Worm (Caenorhabditis elegans) whole organism, mixed stage, embryonic: ENCODE data around the gene flor-1.
A peak's percentile ranks its signal among the peaks of the same experiment; 100 is the strongest.

Experiments used
- M03D4.4 ChIP-seq: sonication (generic microtip); optimal IDR thresholded peaks from 2 replicates; lab custom pipeline; 2017; ENCODE audit warnings: mild to moderate bottlenecking, missing genetic modification characterization, missing compliant biosample characterization
- bed-3 ChIP-seq: fragments of 200-800 bp; sonication (Bioruptor generic); optimal IDR thresholded peaks from 3 replicates; lab custom pipeline; 2018; ENCODE audit warnings: mild to moderate bottlenecking, missing genetic modification characterization, moderate library complexity, missing compliant biosample characterization
- blmp-1 ChIP-seq: fragments of 150-350 bp; optimal IDR thresholded peaks from 2 replicates; lab custom pipeline; 2014; ENCODE audit warnings: missing biosample characterization, missing genetic modification characterization
- ceh-39 ChIP-seq: fragments of 150-350 bp; optimal IDR thresholded peaks from 2 replicates; lab custom pipeline; 2014; ENCODE audit warnings: missing biosample characterization, missing genetic modification characterization
- ceh-43 ChIP-seq: fragments of 200-800 bp; sonication (Bioruptor generic); optimal IDR thresholded peaks from 2 replicates; lab custom pipeline; 2018; ENCODE audit warnings: mild to moderate bottlenecking, missing genetic modification characterization, moderate library complexity, missing compliant biosample characterization
- ceh-83 ChIP-seq: fragments of 200-800 bp; sonication (Bioruptor generic); optimal IDR thresholded peaks from 2 replicates; lab custom pipeline; 2018; ENCODE audit warnings: mild to moderate bottlenecking, missing genetic modification characterization, missing compliant biosample characterization
- ces-1 ChIP-seq: fragments of 150-350 bp; optimal IDR thresholded peaks from 2 replicates; lab custom pipeline; 2014; ENCODE audit warnings: missing biosample characterization, missing genetic modification reagents, missing genetic modification characterization
- cnd-1 ChIP-seq: fragments of 200-800 bp; sonication (Bioruptor generic); optimal IDR thresholded peaks from 2 replicates; lab custom pipeline; 2018; ENCODE audit warnings: mild to moderate bottlenecking, missing genetic modification characterization, missing compliant biosample characterization
- drap-1 ChIP-seq: fragments of 200-800 bp; sonication (Bioruptor generic); optimal IDR thresholded peaks from 3 replicates; lab custom pipeline; 2018; ENCODE audit warnings: mild to moderate bottlenecking, missing genetic modification characterization, missing compliant biosample characterization
- elt-1 ChIP-seq: sonication (generic microtip); optimal IDR thresholded peaks from 2 replicates; lab custom pipeline; 2017; ENCODE audit warnings: missing genetic modification characterization, mild to moderate bottlenecking, missing compliant biosample characterization, antibody characterized with exemption, moderate library complexity, borderline replicate concordance; ENCODE audit not compliant: insufficient read depth
- elt-3 ChIP-seq: fragments of 150-350 bp; optimal IDR thresholded peaks from 2 replicates; lab custom pipeline; 2014; ENCODE audit warnings: missing biosample characterization, missing genetic modification characterization
- ham-2 ChIP-seq: fragments of 200-800 bp; sonication (Bioruptor generic); optimal IDR thresholded peaks from 2 replicates; lab custom pipeline; 2018; ENCODE audit warnings: mild to moderate bottlenecking, missing genetic modification characterization, missing compliant biosample characterization
- hlh-1 ChIP-seq: fragments of 150-350 bp; optimal IDR thresholded peaks from 2 replicates; lab custom pipeline; 2014; ENCODE audit warnings: missing biosample characterization, missing genetic modification reagents, missing genetic modification characterization
- lin-13 ChIP-seq: fragments of 150-350 bp; optimal IDR thresholded peaks from 2 replicates; lab custom pipeline; 2014; ENCODE audit warnings: missing biosample characterization, missing genetic modification characterization
- lsy-2 ChIP-seq: fragments of 150-350 bp; optimal IDR thresholded peaks from 2 replicates; lab custom pipeline; 2014; ENCODE audit warnings: missing biosample characterization, missing genetic modification characterization
- mab-5 ChIP-seq: fragments of 150-350 bp; optimal IDR thresholded peaks from 2 replicates; lab custom pipeline; 2014; ENCODE audit warnings: missing biosample characterization, missing genetic modification characterization
- mep-1 ChIP-seq: fragments of 150-350 bp; optimal IDR thresholded peaks from 2 replicates; lab custom pipeline; 2017; ENCODE audit warnings: missing biosample characterization, missing genetic modification reagents, missing genetic modification characterization, inconsistent platforms
- mls-2 ChIP-seq: sonication (generic microtip); optimal IDR thresholded peaks from 2 replicates; lab custom pipeline; 2016; ENCODE audit warnings: mild to moderate bottlenecking, missing genetic modification characterization, moderate library complexity, missing compliant biosample characterization
- nhr-2 ChIP-seq: fragments of 150-350 bp; optimal IDR thresholded peaks from 2 replicates; lab custom pipeline; 2014; ENCODE audit warnings: missing biosample characterization, missing genetic modification characterization
- nhr-237 ChIP-seq: fragments of 150-350 bp; optimal IDR thresholded peaks from 2 replicates; lab custom pipeline; 2014; ENCODE audit warnings: missing biosample characterization, missing genetic modification characterization
- nhr-28 ChIP-seq: fragments of 150-350 bp; optimal IDR thresholded peaks from 2 replicates; lab custom pipeline; 2014; ENCODE audit warnings: missing biosample characterization, missing genetic modification characterization
- pha-4 ChIP-seq: fragments of 150-350 bp; optimal IDR thresholded peaks from 2 replicates; lab custom pipeline; 2018; ENCODE audit warnings: missing biosample characterization, missing genetic modification reagents, missing genetic modification characterization
- sptf-1 ChIP-seq: sonication (generic microtip); optimal IDR thresholded peaks from 2 replicates; lab custom pipeline; 2017; ENCODE audit warnings: mild to moderate bottlenecking, missing genetic modification characterization, moderate library complexity, missing compliant biosample characterization
- tbx-8 ChIP-seq: fragments of 200-800 bp; sonication (Bioruptor generic); optimal IDR thresholded peaks from 2 replicates; lab custom pipeline; 2018; ENCODE audit warnings: mild to moderate bottlenecking, missing genetic modification characterization, moderate library complexity, missing compliant biosample characterization
- unc-120 ChIP-seq: sonication (generic microtip); optimal IDR thresholded peaks from 2 replicates; lab custom pipeline; 2017; ENCODE audit warnings: missing genetic modification characterization, missing compliant biosample characterization; ENCODE audit not compliant: poor library complexity, severe bottlenecking
- unc-39 ChIP-seq: fragments of 150-350 bp; optimal IDR thresholded peaks from 2 replicates; lab custom pipeline; 2014; ENCODE audit warnings: missing biosample characterization, missing genetic modification characterization
- unc-62 ChIP-seq: fragments of 150-350 bp; optimal IDR thresholded peaks from 2 replicates; lab custom pipeline; 2014; ENCODE audit warnings: missing biosample characterization, missing genetic modification reagents, missing genetic modification characterization
- zip-8 ChIP-seq: fragments of 150-350 bp; optimal IDR thresholded peaks from 2 replicates; lab custom pipeline; 2014; ENCODE audit warnings: missing biosample characterization, missing genetic modification characterization

The flor-1 gene

DNA sequence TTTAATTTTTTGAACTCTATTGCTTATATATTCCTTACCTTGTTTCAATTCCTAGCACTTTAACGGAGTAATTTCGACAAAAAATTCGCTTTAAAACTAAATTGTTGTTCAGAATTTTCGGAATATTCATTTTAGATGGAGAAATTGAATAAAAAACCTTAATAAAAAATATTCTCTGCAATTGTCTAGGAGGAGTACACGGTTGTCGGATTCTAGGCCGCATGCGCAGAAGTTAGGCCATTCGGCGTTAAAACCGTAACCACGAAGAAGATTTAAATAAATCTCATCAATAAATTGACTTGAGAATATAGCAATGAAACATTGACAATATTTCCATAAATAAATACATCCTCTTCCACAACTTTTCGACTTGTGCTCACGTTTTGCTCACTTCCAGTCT lies 37.1 kb downstream of the flor-1 start, which contains the start of the genes C01G10.10 and C01G10.9:
Gene C01G10.10 (minus strand): TSS at position 151 of the 400 bp plus-strand sequence.
Gene C01G10.9 (plus strand): TSS at position 240 of the 400 bp plus-strand sequence.
- TF ChIP-seq nhr-28 (tag; lab: Kevin White, UChicago): no peak
- TF ChIP-seq ceh-43 (GFP tag; lab: Kevin White, UChicago): no peak
- no peak for TF ChIP-seq zip-8 (tag; lab: Kevin White, UChicago)
- no peak for TF ChIP-seq mep-1 (tag; lab: Kevin White, UChicago)
- peak; percentile 37 for TF ChIP-seq drap-1 (GFP tag; lab: Kevin White, UChicago)
- peak; percentile 8 for TF ChIP-seq ces-1 (GFP tag; lab: Kevin White, UChicago)
- peak; percentile 41 for TF ChIP-seq lsy-2 (tag; lab: Kevin White, UChicago)
- no peak for TF ChIP-seq M03D4.4 (tag; lab: Kevin White, UChicago)
- peak; percentile 3 for TF ChIP-seq cnd-1 (tag; lab: Kevin White, UChicago)
- TF ChIP-seq bed-3 (GFP tag; lab: Kevin White, UChicago): no peak
- no peak for TF ChIP-seq mab-5 (tag; lab: Kevin White, UChicago)
- TF ChIP-seq elt-1 (tag; lab: Kevin White, UChicago): no peak
- no peak for TF ChIP-seq nhr-237 (tag; lab: Kevin White, UChicago)
- no peak for TF ChIP-seq unc-120 (tag; lab: Kevin White, UChicago)

DNA sequence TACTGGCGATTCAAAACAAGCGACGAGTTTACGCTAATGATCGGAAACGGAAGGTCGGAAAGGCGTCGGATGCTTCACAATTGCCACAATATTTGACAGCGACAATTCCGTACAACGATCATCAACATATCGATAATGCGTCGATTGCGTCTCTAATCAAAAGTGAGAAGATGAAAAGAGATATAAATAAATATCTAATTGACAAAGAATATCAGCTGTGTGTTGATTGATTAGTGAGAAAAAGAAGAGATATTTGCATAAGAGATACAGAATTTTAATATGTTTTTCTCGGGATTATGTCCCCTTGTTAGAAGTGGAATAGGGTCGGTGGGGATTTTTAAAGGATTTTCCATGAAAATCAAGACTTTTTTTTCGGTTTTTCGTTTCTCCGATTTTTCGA lies 40.9 kb downstream of the flor-1 start:
- no peak for TF ChIP-seq bed-3 (GFP tag; lab: Kevin White, UChicago)
- TF ChIP-seq unc-120 (tag; lab: Kevin White, UChicago): peak; percentile 19
- no peak for TF ChIP-seq ceh-83
- TF ChIP-seq mab-5 (tag; lab: Kevin White, UChicago): peak; percentile 16
- TF ChIP-seq unc-62: peak; percentile 82
- TF ChIP-seq, all 35 proteins: peak for 3

DNA sequence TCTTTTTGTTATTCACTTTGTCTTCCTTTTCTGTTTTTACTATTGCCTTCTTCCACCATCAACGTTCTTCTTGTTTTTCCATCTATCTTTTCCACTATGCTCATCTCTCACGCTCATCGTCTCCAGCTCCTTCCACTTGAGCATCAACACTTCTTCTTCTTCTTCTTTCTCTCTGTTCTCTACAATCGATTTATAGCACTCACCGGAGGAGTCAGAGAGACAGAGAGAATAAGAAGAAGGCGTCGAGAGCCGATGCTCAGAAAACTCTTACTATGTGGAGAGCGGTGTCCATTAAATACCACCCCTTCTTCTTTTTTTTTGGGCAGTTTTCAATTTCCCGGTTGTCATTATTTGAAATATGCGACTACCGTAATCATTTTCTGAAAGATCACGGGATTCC lies 44.5 kb downstream of the flor-1 start:
- no peak for TF ChIP-seq lsy-2 (tag; lab: Kevin White, UChicago)
- TF ChIP-seq ces-1 (GFP tag; lab: Kevin White, UChicago): peak; percentile 60

- TF ChIP-seq blmp-1 (tag; lab: Kevin White, UChicago) (no peak), unc-39 (tag; lab: Kevin White, UChicago) (no peak), elt-3 (tag; lab: Kevin White, UChicago) (no peak), drap-1 (GFP tag; lab: Kevin White, UChicago) (peak; percentile 70), nhr-237 (tag; lab: Kevin White, UChicago) (no peak), mab-5 (tag; lab: Kevin White, UChicago) (no peak), ces-1 (GFP tag; lab: Kevin White, UChicago) (peak; percentile 95), elt-1 (tag; lab: Kevin White, UChicago) (peak; percentile 36), ceh-43 (GFP tag; lab: Kevin White, UChicago) (no peak), ham-2 (GFP tag; lab: Kevin White, UChicago) (no peak), nhr-2 (no peak), zip-8 (tag; lab: Kevin White, UChicago) (no peak), sptf-1 (tag; lab: Kevin White, UChicago) (no peak)
Observed at ce11 chrV:15072738-15073137, 46.7 kb downstream of the flor-1 start.

ce11 chrV:15071015-15071810 lies 48.2 kb downstream of the flor-1 start, which contains the start of gene unc-76:
Gene unc-76 (plus strand): TSS chrV:15071760.
- TF ChIP-seq ces-1 (GFP tag; lab: Kevin White, UChicago) (peak; percentile 91), lin-13 (tag; lab: Kevin White, UChicago) (no peak), mep-1 (tag; lab: Kevin White, UChicago) (peak; percentile 44), M03D4.4 (tag; lab: Kevin White, UChicago) (no peak), unc-120 (tag; lab: Kevin White, UChicago) (peak; percentile 99), nhr-2 (peak; percentile 39), ceh-43 (GFP tag; lab: Kevin White, UChicago) (no peak), cnd-1 (tag; lab: Kevin White, UChicago) (peak; percentile 26), tbx-8 (GFP tag; lab: Kevin White, UChicago) (no peak), mls-2 (tag; lab: Kevin White, UChicago) (peak; percentile 57), ceh-39 (tag; lab: Kevin White, UChicago) (peak; percentile 65), drap-1 (GFP tag; lab: Kevin White, UChicago) (peak; percentile 80), sptf-1 (tag; lab: Kevin White, UChicago) (peak; percentile 35), nhr-237 (tag; lab: Kevin White, UChicago) (peak; percentile 60), lsy-2 (tag; lab: Kevin White, UChicago) (peak; percentile 52), hlh-1 (peak; percentile 62), pha-4 (tag; lab: Kevin White, UChicago) (peak; percentile 79), nhr-28 (tag; lab: Kevin White, UChicago) (no peak), unc-62 (peak; percentile 94), ham-2 (GFP tag; lab: Kevin White, UChicago) (no peak)
